Worm (Caenorhabditis elegans): ENCODE data around the gene fbxa-107.

DNA sequence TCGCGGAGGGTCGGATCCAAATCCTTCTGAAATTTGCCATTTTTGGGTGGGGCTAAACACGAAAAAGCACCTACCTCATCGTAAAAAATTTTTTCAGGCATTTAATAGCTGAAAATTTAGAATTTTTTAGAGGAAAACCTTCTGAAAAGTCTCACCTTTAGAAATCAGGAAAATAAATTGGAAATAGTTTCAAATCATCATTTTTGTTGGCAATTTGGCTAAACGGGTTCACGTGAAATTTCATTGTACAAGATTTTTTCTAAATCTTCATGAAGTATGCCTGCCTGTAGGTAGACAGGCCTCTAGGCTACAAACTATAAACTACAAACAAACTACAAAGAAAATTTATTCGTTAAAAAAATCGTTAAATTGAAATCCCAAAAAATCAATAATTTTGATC is 44.5 kb downstream of the fbxa-107 start, which contains the start of gene C14A6.7:
- TF ChIP-seq unc-62 (GFP tag; optimal IDR thresholded peaks at IDR 0.05 in 1 of 2) = no peak
- no peak for TF ChIP-seq unc-62 (tag; optimal IDR thresholded peaks at IDR 0.05)
- TF ChIP-seq fkh-10 (GFP tag; optimal IDR thresholded peaks at IDR 0.05) = no peak
- no peak for TF ChIP-seq lin-39 (tag; optimal IDR thresholded peaks at IDR 0.05)
- no peak for TF ChIP-seq ceh-44 (GFP tag; IDR thresholded peaks at IDR 0.05)
- TF ChIP-seq lin-29 (GFP tag; IDR thresholded peaks at IDR 0.05) = no peak
- no peak for TF ChIP-seq snpc-1.2 (GFP tag; IDR thresholded peaks at IDR 0.05)
- no peak for TF ChIP-seq nhr-25 (tag; optimal IDR thresholded peaks at IDR 0.05; ENCODE audit: borderline replicate concordance, insufficient read depth)
